Fruit fly (Drosophila melanogaster) whole organism, embryonic: ENCODE measurements around the gene dj-1beta.

Experiments used
- B-H1 ChIP-seq: fragments of 200-800 bp; sonication (Bioruptor generic); IDR thresholded peaks from 3 replicates; pipeline ENCODE4 v1.3.6; 2022; ENCODE audit warnings: missing biosample characterization, missing genetic modification characterization
- Bgb ChIP-seq: fragments of 200-800 bp; sonication (Bioruptor generic); IDR thresholded peaks from 2 replicates; pipeline ENCODE4 v1.3.6; 2022; ENCODE audit warnings: missing biosample characterization, missing genetic modification characterization; ENCODE audit not compliant: partially characterized antibody
- Blimp-1 ChIP-seq: fragments of 200-800 bp; sonication (Bioruptor generic); optimal IDR thresholded peaks from 3 replicates; lab custom pipeline; 2018; ENCODE audit warnings: missing biosample characterization, missing genetic modification characterization, mild to moderate bottlenecking, moderate library complexity, missing genetic modification reagents
- CG12219 ChIP-seq: fragments of 200-800 bp; sonication (Bioruptor generic); optimal IDR thresholded peaks from 3 replicates; lab custom pipeline; 2018; ENCODE audit warnings: missing biosample characterization, mild to moderate bottlenecking, missing genetic modification characterization
- CG12942 ChIP-seq: fragments of 200-800 bp; sonication (Bioruptor generic); optimal IDR thresholded peaks from 3 replicates; lab custom pipeline; 2016; ENCODE audit warnings: missing biosample characterization, missing genetic modification characterization
- CG15479 ChIP-seq: fragments of 200-800 bp; sonication (Bioruptor generic); optimal IDR thresholded peaks from 3 replicates; lab custom pipeline; 2019; ENCODE audit warnings: missing biosample characterization, mild to moderate bottlenecking, missing genetic modification characterization, moderate library complexity
- CG16813 ChIP-seq: fragments of 200-800 bp; sonication (Bioruptor generic); IDR thresholded peaks from 3 replicates; pipeline ENCODE4 v1.3.6; 2022; ENCODE audit warnings: missing biosample characterization, missing genetic modification characterization; ENCODE audit not compliant: partially characterized antibody
- CG17829 ChIP-seq: fragments of 200-800 bp; optimal IDR thresholded peaks from 2 replicates; lab custom pipeline; 2019; ENCODE audit warnings: missing biosample characterization, mild to moderate bottlenecking, missing genetic modification characterization, moderate library complexity
- CG1832 ChIP-seq: fragments of 200-800 bp; sonication (Bioruptor generic); optimal IDR thresholded peaks from 2 replicates; lab custom pipeline; 2017; ENCODE audit warnings: missing biosample characterization, mild to moderate bottlenecking, missing genetic modification characterization, inconsistent platforms
- CG31224 ChIP-seq: fragments of 200-800 bp; sonication (Bioruptor generic); IDR thresholded peaks from 2 replicates; pipeline ENCODE4 v1.3.6; 2022; ENCODE audit warnings: missing biosample characterization, missing genetic modification characterization
- CG6791 ChIP-seq: fragments of 200-800 bp; sonication (Bioruptor generic); IDR thresholded peaks from 3 replicates; pipeline ENCODE4 v1.3.6; 2022; ENCODE audit warnings: missing biosample characterization, missing genetic modification characterization; ENCODE audit not compliant: partially characterized antibody
- CG7987 ChIP-seq: fragments of 200-800 bp; sonication (Bioruptor generic); optimal IDR thresholded peaks from 2 replicates; lab custom pipeline; 2018; ENCODE audit warnings: missing biosample characterization, mild to moderate bottlenecking, missing genetic modification characterization, moderate library complexity
- CG8281 ChIP-seq: fragments of 200-800 bp; sonication (Bioruptor generic); optimal IDR thresholded peaks from 2 replicates; lab custom pipeline; 2018; ENCODE audit warnings: missing biosample characterization, mild to moderate bottlenecking, missing genetic modification characterization, moderate library complexity
- CrebB ChIP-seq: fragments of 200-800 bp; sonication (Bioruptor generic); optimal IDR thresholded peaks from 3 replicates; lab custom pipeline; 2018; ENCODE audit warnings: missing biosample characterization, mild to moderate bottlenecking, missing genetic modification characterization
- D ChIP-seq, 2 experiments: fragments of 200-800 bp in 1 of 2; fragments of >200 bp in 1 of 2; sonication (Bioruptor generic) in 1 of 2; optimal IDR thresholded peaks; 2 replicates in 1 of 2; 3 replicates in 1 of 2; lab custom pipeline; 2017; ENCODE audit warnings: mild to moderate bottlenecking in 1 of 2, missing biosample characterization in 1 of 2, missing genetic modification characterization in 1 of 2, missing genetic modification reagents in 1 of 2
- D19A ChIP-seq: fragments of 200-800 bp; optimal IDR thresholded peaks from 3 replicates; lab custom pipeline; 2019; ENCODE audit warnings: missing biosample characterization, mild to moderate bottlenecking, missing genetic modification characterization, moderate library complexity
- Dfd ChIP-seq, 2 experiments: fragments of >200 bp; optimal IDR thresholded peaks; 2 replicates each; lab custom pipeline; 2017; ENCODE audit warnings: missing biosample characterization in 2 of 2, missing genetic modification characterization in 2 of 2
- H2.0 ChIP-seq: fragments of 200-800 bp; sonication (Bioruptor generic); IDR thresholded peaks from 2 replicates; pipeline ENCODE4 v1.3.6; 2022; ENCODE audit warnings: missing biosample characterization, missing genetic modification characterization
- Nf-YC ChIP-seq: fragments of 200-800 bp; optimal IDR thresholded peaks from 3 replicates; lab custom pipeline; 2019; ENCODE audit warnings: missing biosample characterization, mild to moderate bottlenecking, missing genetic modification characterization, moderate library complexity
- Opbp ChIP-seq: fragments of 200-800 bp; sonication (Bioruptor generic); IDR thresholded peaks from 3 replicates; pipeline ENCODE4 v1.3.6; 2022; ENCODE audit warnings: missing biosample characterization, missing genetic modification characterization; ENCODE audit not compliant: partially characterized antibody
- Optix ChIP-seq: fragments of 200-800 bp; sonication (Bioruptor generic); IDR thresholded peaks from 3 replicates; pipeline ENCODE4 v1.3.6; 2022; ENCODE audit warnings: missing biosample characterization, missing genetic modification characterization
- Scr ChIP-seq: fragments of 200-800 bp; sonication (Bioruptor generic); IDR thresholded peaks from 2 replicates; pipeline ENCODE4 v1.3.6; 2022; ENCODE audit warnings: missing biosample characterization, missing genetic modification characterization; ENCODE audit not compliant: partially characterized antibody
- Sox100B ChIP-seq: fragments of 200-800 bp; sonication (Bioruptor generic); optimal IDR thresholded peaks from 3 replicates; lab custom pipeline; 2018; ENCODE audit warnings: missing biosample characterization, mild to moderate bottlenecking, missing genetic modification characterization
- ac ChIP-seq: fragments of 200-800 bp; sonication (Bioruptor generic); optimal IDR thresholded peaks from 3 replicates; lab custom pipeline; 2017; ENCODE audit warnings: missing biosample characterization, mild to moderate bottlenecking, missing genetic modification characterization
- bbx ChIP-seq: fragments of 200-800 bp; sonication (Bioruptor generic); IDR thresholded peaks from 2 replicates; pipeline ENCODE4 v1.3.6; 2022; ENCODE audit warnings: missing biosample characterization, missing genetic modification characterization; ENCODE audit not compliant: partially characterized antibody
- bowl ChIP-seq: fragments of 200-800 bp; sonication (Bioruptor generic); IDR thresholded peaks from 2 replicates; pipeline ENCODE4 v1.3.6; 2022; ENCODE audit warnings: missing biosample characterization, missing genetic modification characterization
- chinmo ChIP-seq: fragments of 200-800 bp; sonication (Bioruptor generic); IDR thresholded peaks from 4 replicates; pipeline ENCODE4 v1.3.6; 2022; ENCODE audit warnings: missing biosample characterization, missing genetic modification characterization; ENCODE audit not compliant: partially characterized antibody
- chn ChIP-seq: fragments of 200-800 bp; sonication (Bioruptor generic); optimal IDR thresholded peaks from 2 replicates; lab custom pipeline; 2016; ENCODE audit warnings: missing biosample characterization, missing genetic modification characterization
- eyg ChIP-seq: fragments of 200-800 bp; sonication (Bioruptor generic); optimal IDR thresholded peaks from 3 replicates; lab custom pipeline; 2016; ENCODE audit warnings: missing biosample characterization, missing genetic modification characterization
- gem ChIP-seq: fragments of 200-800 bp; sonication (Bioruptor generic); optimal IDR thresholded peaks from 2 replicates; lab custom pipeline; 2019; ENCODE audit warnings: missing biosample characterization, mild to moderate bottlenecking, missing genetic modification characterization, moderate library complexity
- kay ChIP-seq: fragments of 200-800 bp; sonication (Bioruptor generic); optimal IDR thresholded peaks from 2 replicates; lab custom pipeline; 2016; ENCODE audit warnings: missing biosample characterization, missing genetic modification characterization
- klu ChIP-seq: fragments of 200-800 bp; sonication (Bioruptor generic); IDR thresholded peaks from 2 replicates; pipeline ENCODE4 v1.3.6; 2022; ENCODE audit warnings: missing biosample characterization, missing genetic modification characterization
- lmd ChIP-seq: fragments of 200-800 bp; sonication (Bioruptor generic); IDR thresholded peaks from 2 replicates; pipeline ENCODE4 v1.3.6; 2022; ENCODE audit warnings: missing biosample characterization, missing genetic modification characterization
- pan ChIP-seq, 4 experiments: fragments of >200 bp in 3 of 4; fragments of 200-800 bp in 1 of 4; sonication (Bioruptor generic) in 1 of 4; optimal IDR thresholded peaks in 3 of 4; IDR thresholded peaks in 1 of 4; 2 replicates each; pipeline versions ENCODE4 v1.3.6 to Lab custom; 2017 to 2022; ENCODE audit warnings: missing biosample characterization in 2 of 4, missing genetic modification characterization in 2 of 4, mixed read lengths in 1 of 4
- pb ChIP-seq: fragments of 200-800 bp; sonication (Bioruptor generic); optimal IDR thresholded peaks from 3 replicates; lab custom pipeline; 2016; ENCODE audit warnings: missing biosample characterization, missing genetic modification characterization
- pros ChIP-seq: fragments of 200-800 bp; sonication (Bioruptor generic); optimal IDR thresholded peaks from 3 replicates; lab custom pipeline; 2019; ENCODE audit warnings: missing biosample characterization, mild to moderate bottlenecking, missing genetic modification characterization, moderate library complexity
- psq ChIP-seq: fragments of 200-800 bp; sonication (Bioruptor generic); optimal IDR thresholded peaks from 2 replicates; lab custom pipeline; 2017; ENCODE audit warnings: missing biosample characterization, missing genetic modification characterization
- rib ChIP-seq: fragments of 200-800 bp; sonication (Bioruptor generic); IDR thresholded peaks from 2 replicates; pipeline ENCODE4 v1.3.6; 2022; ENCODE audit warnings: missing biosample characterization, missing genetic modification characterization
- row ChIP-seq: fragments of 200-800 bp; sonication (Bioruptor generic); IDR thresholded peaks from 3 replicates; pipeline ENCODE4 v1.3.6; 2022; ENCODE audit warnings: missing biosample characterization, missing genetic modification characterization
- slp2 ChIP-seq: fragments of 200-800 bp; sonication (Bioruptor generic); optimal IDR thresholded peaks from 2 replicates; lab custom pipeline; 2016; ENCODE audit warnings: missing biosample characterization, missing genetic modification characterization
- vfl ChIP-seq: fragments of 200-800 bp; sonication (Bioruptor generic); optimal IDR thresholded peaks from 2 replicates; lab custom pipeline; 2016; ENCODE audit warnings: missing biosample characterization, missing genetic modification characterization
- zen2 ChIP-seq: fragments of 200-800 bp; sonication (Bioruptor generic); IDR thresholded peaks from 3 replicates; pipeline ENCODE4 v1.3.6; 2022; ENCODE audit warnings: missing biosample characterization, missing genetic modification characterization; ENCODE audit not compliant: partially characterized antibody
- zf30C ChIP-seq: fragments of 200-800 bp; sonication (Bioruptor generic); optimal IDR thresholded peaks from 3 replicates; lab custom pipeline; 2018; ENCODE audit warnings: missing biosample characterization, mild to moderate bottlenecking, missing genetic modification characterization

dj-1beta gene

DNA sequence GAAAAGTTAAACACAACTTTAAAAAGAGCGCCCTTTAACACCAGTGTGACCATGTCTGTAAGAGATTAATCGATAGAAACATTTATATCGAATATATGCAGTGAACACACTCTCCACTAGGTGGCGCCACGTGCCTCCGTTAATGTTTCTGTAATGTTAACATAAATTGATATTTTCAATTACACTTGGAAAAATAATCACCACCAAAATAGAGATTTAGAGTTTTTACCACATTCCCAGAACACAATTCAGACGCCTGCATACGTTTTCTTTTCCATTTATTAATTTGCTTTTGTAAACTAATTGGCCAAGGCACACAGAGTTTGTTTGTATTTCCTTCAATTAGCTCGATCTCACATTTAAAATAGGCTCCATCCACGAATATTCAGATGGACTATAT is 17.6 kb upstream of the dj-1beta start (continued):
- TF ChIP-seq bbx (GFP tag; lab: Robert Waterston, UW) (peak; percentile 82), lmd (GFP tag; lab: Robert Waterston, UW) (peak; percentile 76), B-H1 (peak; percentile 76), pan (optimal IDR thresholded peaks at IDR 0.05; lab: Kevin White, UChicago) (no peak), pan (GFP tag; optimal IDR thresholded peaks at IDR 0.05 in 1 of 2, IDR thresholded peaks at IDR 0.05 in 1 of 2) (peak in 1 of 2 experiments; percentile 88), Nf-YC (tag; lab: Kevin White, UChicago) (peak; percentile 65), kay (GFP tag; lab: Kevin White, UChicago) (no peak), CG7987 (no peak)
- TF ChIP-seq, all 482 proteins: peak for 205

DNA sequence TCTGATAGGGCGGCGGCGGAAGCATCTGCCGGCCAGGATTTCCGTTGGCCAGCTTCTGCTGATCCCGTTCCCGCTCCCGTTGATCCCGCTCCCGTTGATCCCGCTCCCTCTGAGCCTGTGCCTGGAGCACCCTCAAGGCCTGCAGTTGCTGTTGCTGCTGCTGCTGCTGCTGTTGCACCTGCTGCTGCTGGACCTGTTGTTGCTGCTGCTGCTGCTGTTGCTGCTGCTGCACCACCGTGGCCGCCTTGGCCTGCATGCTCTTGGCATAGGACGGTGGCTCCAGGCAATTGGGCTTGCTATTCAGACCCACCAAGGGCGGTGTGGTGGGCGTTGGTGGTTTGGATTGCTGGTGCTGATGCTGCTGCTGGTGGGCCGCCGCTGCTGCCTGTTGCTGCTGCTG is 14.0 kb upstream of the dj-1beta start:
- TF ChIP-seq Sox100B (no peak), klu (GFP tag; lab: Robert Waterston, UW) (no peak), Dfd (GFP tag; optimal IDR thresholded peaks at IDR 0.05; lab: Kevin White, UChicago) (peak in 1 of 2 experiments; percentile 53), CG8281 (no peak)

DNA sequence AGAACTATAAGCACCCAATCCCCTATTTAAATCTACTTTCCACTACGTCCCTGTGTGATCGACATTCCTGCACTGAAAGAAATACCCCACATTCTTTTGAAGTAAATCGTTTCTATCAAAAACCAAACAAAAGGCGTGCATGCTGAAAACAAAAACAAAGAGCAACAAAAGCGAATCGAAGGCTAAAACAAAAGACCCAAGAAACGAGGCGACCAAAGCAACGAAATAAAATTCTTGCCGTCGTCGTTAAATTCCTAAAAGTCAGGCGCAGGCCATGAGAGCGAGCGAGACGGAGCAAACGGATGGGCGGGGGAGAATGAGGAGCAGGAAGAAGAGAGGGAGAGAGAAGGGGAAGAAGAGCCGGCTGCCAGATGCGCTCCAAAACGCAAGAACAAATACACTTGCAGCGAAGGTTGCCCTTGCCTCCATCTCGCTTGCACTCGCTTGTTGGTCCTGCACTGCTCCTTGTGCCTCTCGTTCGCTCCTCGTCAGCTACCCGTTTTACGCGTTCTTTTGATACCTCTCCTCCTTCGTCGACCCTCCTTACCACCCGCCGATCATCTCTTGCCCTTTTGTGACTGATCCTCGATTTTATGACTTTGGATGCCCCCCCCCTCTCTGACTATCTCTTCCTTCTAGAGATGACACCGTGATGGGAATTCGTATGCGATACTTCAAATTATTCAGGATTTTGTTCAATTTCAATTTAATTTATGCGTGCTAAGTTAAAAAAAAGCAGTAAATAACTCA is 12.2 kb upstream of the dj-1beta start:
- TF ChIP-seq CG31224 (GFP tag; lab: Robert Waterston, UW) (no peak), CG1832 (GFP tag; lab: Kevin White, UChicago) (peak; percentile 87), CG6791 (GFP tag; lab: Robert Waterston, UW) (peak; percentile 51; the same call in 2 of the 3 replicates), slp2 (GFP tag; lab: Kevin White, UChicago) (no peak), D (optimal IDR thresholded peaks at IDR 0.05; lab: Kevin White, UChicago) (peak; percentile 74), D (GFP tag; optimal IDR thresholded peaks at IDR 0.05; lab: Kevin White, UChicago) (no peak), chn (GFP tag; lab: Kevin White, UChicago) (peak; percentile 22), psq (GFP tag; lab: Kevin White, UChicago) (peak; percentile 98), pb (no peak), rib (GFP tag; lab: Robert Waterston, UW) (peak; percentile 55; the same call in 1 of the 2 replicates), zf30C (GFP tag; lab: Kevin White, UChicago) (peak; percentile 96), row (GFP tag; lab: Robert Waterston, UW) (0 out of 3 replicates have a peak, but pooled peaks have one; percentile 30), Opbp (GFP tag; lab: Robert Waterston, UW) (peak; percentile 33; the same call in 1 of the 3 replicates), Bgb (GFP tag; lab: Robert Waterston, UW) (0 out of 2 replicates have a peak, but pooled peaks have one; percentile 18), zen2 (no peak), CG15479 (GFP tag; lab: Kevin White, UChicago) (peak; percentile 18), bowl (GFP tag; lab: Robert Waterston, UW) (0 out of 2 replicates have a peak, but pooled peaks have one; percentile 10), eyg (no peak), Optix (GFP tag; lab: Robert Waterston, UW) (0 out of 3 replicates have a peak, but pooled peaks have one; percentile 27), gem (tag; lab: Kevin White, UChicago) (peak; percentile 25), H2.0 (GFP tag; lab: Robert Waterston, UW) (peak; percentile 1; the same call in 1 of the 2 replicates), D19A (tag; lab: Kevin White, UChicago) (peak; percentile 10), Scr (GFP tag; lab: Robert Waterston, UW) (peak; percentile 59), CG17829 (tag; lab: Kevin White, UChicago) (peak; percentile 23), CrebB (tag; lab: Kevin White, UChicago) (no peak), Blimp-1 (GFP tag; lab: Kevin White, UChicago) (peak; percentile 11), chinmo (0 out of 4 replicates have a peak, but pooled peaks have one; percentile 11), pros (GFP tag; lab: Kevin White, UChicago) (peak; percentile 94), vfl (GFP tag; lab: Kevin White, UChicago) (no peak), CG12219 (GFP tag; lab: Kevin White, UChicago) (peak; percentile 7), CG12942 (GFP tag; lab: Kevin White, UChicago) (no peak), ac (peak; percentile 7), CG16813 (GFP tag; lab: Robert Waterston, UW) (peak; percentile 51; the same call in 2 of the 3 replicates)
